ENCODE assay signal across 1 fruit fly cellular context in genomic region chrX:19603953-19604352, dm6.
TF ChIP-seq lines count a peak whose summit lies in the region.

No protein-coding gene starts in this region.

TF ChIP-seq in whole organism, embryonic, 481 proteins besides CTCF, POLR2A, EP300 and RAD21 (continued from another document and continues in another):
- TF ChIP-seq gsb-n (tag; optimal IDR thresholded peaks at IDR 0.05; lab: Kevin White, UChicago) (peak; percentile 28), ro (GFP tag; IDR thresholded peaks at IDR 0.05; lab: Robert Waterston, UW) (no peak), CG13894 (tag; optimal IDR thresholded peaks at IDR 0.05; lab: Kevin White, UChicago) (peak; percentile 59), insv (GFP tag; optimal IDR thresholded peaks at IDR 0.05; lab: Kevin White, UChicago) (no peak), tin (GFP tag; optimal IDR thresholded peaks at IDR 0.05; lab: Kevin White, UChicago) (peak; percentile 73), cas (GFP tag; IDR thresholded peaks at IDR 0.05; lab: Robert Waterston, UW) (0 out of 2 replicates have a peak, but pooled peaks have one; percentile 38), CG33213 (GFP tag; optimal IDR thresholded peaks at IDR 0.05; lab: Kevin White, UChicago) (no peak), CG11093 (GFP tag; IDR thresholded peaks at IDR 0.05; lab: Robert Waterston, UW) (0 out of 3 replicates have a peak, but pooled peaks have one; percentile 43), Hr39 (optimal IDR thresholded peaks at IDR 0.05; lab: Kevin White, UChicago) (no peak), Gug (GFP tag; IDR thresholded peaks at IDR 0.05; lab: Robert Waterston, UW) (peak; percentile 70; the same call in 3 of the 4 replicates), en (GFP tag; optimal IDR thresholded peaks at IDR 0.05; lab: Kevin White, UChicago) (peak; percentile 23), C15 (GFP tag; IDR thresholded peaks at IDR 0.05; lab: Robert Waterston, UW) (0 out of 3 replicates have a peak, but pooled peaks have one; percentile 61), NfI (GFP tag; optimal IDR thresholded peaks at IDR 0.05; lab: Kevin White, UChicago) (peak; percentile 80), GATAe (GFP tag; conservative IDR thresholded peaks at IDR 0.05; lab: Robert Waterston, UW) (no peak), vfl (GFP tag; optimal IDR thresholded peaks at IDR 0.05; lab: Kevin White, UChicago) (peak; percentile 29), ac (GFP tag; optimal IDR thresholded peaks at IDR 0.05; lab: Kevin White, UChicago) (no peak), lbe (GFP tag; optimal IDR thresholded peaks at IDR 0.05; lab: Kevin White, UChicago) (peak; percentile 30), gsb (GFP tag; IDR thresholded peaks at IDR 0.05; lab: Robert Waterston, UW) (peak; percentile 63), knrl (GFP tag; IDR thresholded peaks at IDR 0.05; lab: Robert Waterston, UW; ENCODE audit: partially characterized antibody) (no peak), CG10565 (GFP tag; optimal IDR thresholded peaks at IDR 0.05; lab: Kevin White, UChicago) (no peak), CG5245 (GFP tag; optimal IDR thresholded peaks at IDR 0.05; lab: Kevin White, UChicago) (peak; percentile 59), zfh1 (GFP tag; IDR thresholded peaks at IDR 0.05; lab: Robert Waterston, UW) (peak; percentile 71), Rx (GFP tag; IDR thresholded peaks at IDR 0.05; lab: Robert Waterston, UW) (peak; percentile 71), CG11504 (tag; optimal IDR thresholded peaks at IDR 0.05; lab: Kevin White, UChicago) (peak; percentile 87), shn (GFP tag; optimal IDR thresholded peaks at IDR 0.05; lab: Kevin White, UChicago) (no peak), pnt (GFP tag; optimal IDR thresholded peaks at IDR 0.05; lab: Kevin White, UChicago) (peak; percentile 43), ara (GFP tag; IDR thresholded peaks at IDR 0.05; lab: Robert Waterston, UW) (peak; percentile 20; the same call in 1 of the 2 replicates), phol (tag; optimal IDR thresholded peaks at IDR 0.05; lab: Kevin White, UChicago) (peak; percentile 69), scrt (GFP tag; optimal IDR thresholded peaks at IDR 0.05; lab: Kevin White, UChicago) (peak; percentile 58), repo (GFP tag; optimal IDR thresholded peaks at IDR 0.05; lab: Kevin White, UChicago) (peak; percentile 43), org-1 (GFP tag; optimal IDR thresholded peaks at IDR 0.05; lab: Kevin White, UChicago) (peak; percentile 66), Doc2 (GFP tag; IDR thresholded peaks at IDR 0.05; lab: Robert Waterston, UW) (no peak), CG8478 (optimal IDR thresholded peaks at IDR 0.05; lab: Kevin White, UChicago) (no peak), CG7357 (GFP tag; IDR thresholded peaks at IDR 0.05; lab: Robert Waterston, UW) (peak; percentile 56; the same call in 1 of the 3 replicates), CG7372 (GFP tag; IDR thresholded peaks at IDR 0.05; lab: Robert Waterston, UW) (peak; percentile 59), esg (GFP tag; conservative IDR thresholded peaks at IDR 0.05; lab: Robert Waterston, UW) (peak; percentile 74), CG9609 (GFP tag; optimal IDR thresholded peaks at IDR 0.05; lab: Kevin White, UChicago) (no peak), wek (GFP tag; optimal IDR thresholded peaks at IDR 0.05; lab: Kevin White, UChicago) (no peak), CG15696 (tag; optimal IDR thresholded peaks at IDR 0.05; lab: Kevin White, UChicago) (peak; percentile 25), Hey (tag; optimal IDR thresholded peaks at IDR 0.05; lab: Kevin White, UChicago) (no peak), Nf-YA (GFP tag; IDR thresholded peaks at IDR 0.05; lab: Robert Waterston, UW) (peak; percentile 61; the same call in 1 of the 2 replicates), hb (GFP tag; IDR thresholded peaks at IDR 0.05; lab: Robert Waterston, UW; ENCODE audit: partially characterized antibody) (no peak), sima (GFP tag; optimal IDR thresholded peaks at IDR 0.05; lab: Kevin White, UChicago) (no peak), otp (GFP tag; IDR thresholded peaks at IDR 0.05; lab: Robert Waterston, UW) (peak; percentile 76; the same call in 2 of the 3 replicates), zf30C (GFP tag; optimal IDR thresholded peaks at IDR 0.05; lab: Kevin White, UChicago) (peak; percentile 27), Gsc (GFP tag; IDR thresholded peaks at IDR 0.05; lab: Robert Waterston, UW) (no peak), dpn (GFP tag; optimal IDR thresholded peaks at IDR 0.05; lab: Kevin White, UChicago) (peak; percentile 67 to 79), Fer1 (GFP tag; optimal IDR thresholded peaks at IDR 0.05; lab: Kevin White, UChicago) (peak; percentile 77), CG32772 (GFP tag; IDR thresholded peaks at IDR 0.05; lab: Robert Waterston, UW) (peak; percentile 66; the same call in 1 of the 2 replicates), CG2678 (tag; optimal IDR thresholded peaks at IDR 0.05; lab: Kevin White, UChicago) (peak; percentile 82), HmgZ (tag; optimal IDR thresholded peaks at IDR 0.05; lab: Kevin White, UChicago) (peak; percentile 76), CG5953 (GFP tag; IDR thresholded peaks at IDR 0.05; lab: Robert Waterston, UW) (peak; percentile 61), grau (tag; optimal IDR thresholded peaks at IDR 0.05; lab: Kevin White, UChicago) (peak; percentile 78), CG6765 (GFP tag; optimal IDR thresholded peaks at IDR 0.05; lab: Kevin White, UChicago) (peak; percentile 72), CG10321 (GFP tag; IDR thresholded peaks at IDR 0.05; lab: Robert Waterston, UW) (no peak), CG6791 (GFP tag; IDR thresholded peaks at IDR 0.05; lab: Robert Waterston, UW; ENCODE audit: partially characterized antibody) (no peak), CG7786 (GFP tag; optimal IDR thresholded peaks at IDR 0.05; lab: Kevin White, UChicago) (peak; percentile 38), chinmo (GFP tag; IDR thresholded peaks at IDR 0.05; lab: Robert Waterston, UW; ENCODE audit: partially characterized antibody) (no peak), kah (GFP tag; optimal IDR thresholded peaks at IDR 0.05; lab: Kevin White, UChicago) (peak; percentile 14), Max (GFP tag; optimal IDR thresholded peaks at IDR 0.05; lab: Kevin White, UChicago) (peak; percentile 52), sens (GFP tag; lab: Kevin White, UChicago) (peak; percentile 92), CG13624 (GFP tag; optimal IDR thresholded peaks at IDR 0.05; lab: Kevin White, UChicago) (peak; percentile 44), Ravus (GFP tag; IDR thresholded peaks at IDR 0.05; lab: Robert Waterston, UW) (peak; percentile 55), CG11247 (GFP tag; IDR thresholded peaks at IDR 0.05; lab: Robert Waterston, UW) (peak; percentile 77), CG4820 (GFP tag; optimal IDR thresholded peaks at IDR 0.05; lab: Kevin White, UChicago) (peak; percentile 67), hbn (GFP tag; IDR thresholded peaks at IDR 0.05; lab: Robert Waterston, UW; ENCODE audit: partially characterized antibody) (no peak), Mes4 (GFP tag; optimal IDR thresholded peaks at IDR 0.05; lab: Kevin White, UChicago) (no peak), CG17186 (GFP tag; optimal IDR thresholded peaks at IDR 0.05; lab: Kevin White, UChicago) (no peak), CG31224 (GFP tag; IDR thresholded peaks at IDR 0.05; lab: Robert Waterston, UW) (peak; percentile 83), CG16779 (GFP tag; IDR thresholded peaks at IDR 0.05; lab: Robert Waterston, UW) (0 out of 2 replicates have a peak, but pooled peaks have one; percentile 27), Mrtf (GFP tag; IDR thresholded peaks at IDR 0.05; lab: Robert Waterston, UW) (peak; percentile 72; the same call in 1 of the 3 replicates), tio (GFP tag; optimal IDR thresholded peaks at IDR 0.05; lab: Kevin White, UChicago) (peak; percentile 72), ase (GFP tag; IDR thresholded peaks at IDR 0.05; lab: Robert Waterston, UW) (peak; percentile 74), NC2α (GFP tag; optimal IDR thresholded peaks at IDR 0.05; lab: Kevin White, UChicago) (no peak), CG11696 (GFP tag; IDR thresholded peaks at IDR 0.05; lab: Robert Waterston, UW) (0 out of 2 replicates have a peak, but pooled peaks have one; percentile 52), crol (GFP tag; IDR thresholded peaks at IDR 0.05; lab: Robert Waterston, UW) (no peak), CG3281 (GFP tag; optimal IDR thresholded peaks at IDR 0.05; lab: Kevin White, UChicago) (peak; percentile 79), Jarid2 (GFP tag; optimal IDR thresholded peaks at IDR 0.05; lab: Kevin White, UChicago) (peak; percentile 41), CG10147 (GFP tag; optimal IDR thresholded peaks at IDR 0.05; lab: Kevin White, UChicago) (peak; percentile 60), Atf-2 (GFP tag; optimal IDR thresholded peaks at IDR 0.05; lab: Kevin White, UChicago) (peak; percentile 33), CG18619 (GFP tag; optimal IDR thresholded peaks at IDR 0.05; lab: Kevin White, UChicago) (peak; percentile 50), jumu (GFP tag; optimal IDR thresholded peaks at IDR 0.05; lab: Kevin White, UChicago) (peak; percentile 55), CG4424 (GFP tag; optimal IDR thresholded peaks at IDR 0.05; lab: Kevin White, UChicago) (peak; percentile 77), CG11695 (GFP tag; IDR thresholded peaks at IDR 0.05; lab: Robert Waterston, UW) (peak; percentile 65; the same call in 2 of the 3 replicates), ci (GFP tag; IDR thresholded peaks at IDR 0.05; lab: Robert Waterston, UW) (peak; percentile 80), ato (GFP tag; IDR thresholded peaks at IDR 0.05; lab: Robert Waterston, UW; ENCODE audit: partially characterized antibody) (no peak), her (GFP tag; optimal IDR thresholded peaks at IDR 0.05; lab: Kevin White, UChicago) (no peak), CG5180 (GFP tag; optimal IDR thresholded peaks at IDR 0.05; lab: Kevin White, UChicago) (peak; percentile 36), lmd (GFP tag; IDR thresholded peaks at IDR 0.05; lab: Robert Waterston, UW) (peak; percentile 83), Adf1 (GFP tag; IDR thresholded peaks at IDR 0.05; lab: Robert Waterston, UW) (peak; percentile 56; the same call in 1 of the 2 replicates), mam (GFP tag; optimal IDR thresholded peaks at IDR 0.05; lab: Kevin White, UChicago) (peak; percentile 75), Dip3 (GFP tag; optimal IDR thresholded peaks at IDR 0.05; lab: Kevin White, UChicago) (peak; percentile 51), TFAM (GFP tag; optimal IDR thresholded peaks at IDR 0.05; lab: Kevin White, UChicago) (no peak), Dfd (GFP tag; optimal IDR thresholded peaks at IDR 0.05; lab: Kevin White, UChicago) (no peak), yki (optimal IDR thresholded peaks at IDR 0.05; lab: Kevin White, UChicago) (no peak), tap (tag; optimal IDR thresholded peaks at IDR 0.05; lab: Kevin White, UChicago) (peak; percentile 72), Dll (GFP tag; IDR thresholded peaks at IDR 0.05; lab: Robert Waterston, UW; ENCODE audit: partially characterized antibody) (no peak), Stat92E (GFP tag; optimal IDR thresholded peaks at IDR 0.05; lab: Kevin White, UChicago) (no peak), CG4854 (GFP tag; optimal IDR thresholded peaks at IDR 0.05; lab: Kevin White, UChicago) (peak; percentile 45), tna (GFP tag; IDR thresholded peaks at IDR 0.05; lab: Robert Waterston, UW; ENCODE audit: partially characterized antibody) (no peak), NC2β (GFP tag; optimal IDR thresholded peaks at IDR 0.05; lab: Kevin White, UChicago) (no peak), CG1603 (tag; optimal IDR thresholded peaks at IDR 0.05; lab: Kevin White, UChicago) (peak; percentile 79), Lpt (GFP tag; optimal IDR thresholded peaks at IDR 0.05; lab: Kevin White, UChicago) (no peak), CG14441 (GFP tag; IDR thresholded peaks at IDR 0.05; lab: Robert Waterston, UW) (peak; percentile 85), chif (GFP tag; optimal IDR thresholded peaks at IDR 0.05; lab: Kevin White, UChicago) (peak; percentile 43 to 62), CG30403 (GFP tag; optimal IDR thresholded peaks at IDR 0.05; lab: Kevin White, UChicago) (peak; percentile 74), wor (GFP tag; IDR thresholded peaks at IDR 0.05; lab: Robert Waterston, UW) (peak; percentile 48; the same call in 1 of the 2 replicates), hth (optimal IDR thresholded peaks at IDR 0.05; lab: Kevin White, UChicago) (no peak), CG9932 (GFP tag; IDR thresholded peaks at IDR 0.05; lab: Robert Waterston, UW) (peak; percentile 92), ERR (GFP tag; optimal IDR thresholded peaks at IDR 0.05; lab: Kevin White, UChicago) (no peak), fd64A (GFP tag; optimal IDR thresholded peaks at IDR 0.05; lab: Kevin White, UChicago) (no peak), ranshi (GFP tag; IDR thresholded peaks at IDR 0.05; lab: Robert Waterston, UW) (peak; percentile 80; the same call in 1 of the 2 replicates), Hr78 (GFP tag; optimal IDR thresholded peaks at IDR 0.05; lab: Kevin White, UChicago) (no peak), CG13296 (GFP tag; optimal IDR thresholded peaks at IDR 0.05; lab: Kevin White, UChicago) (peak; percentile 64), sisA (GFP tag; IDR thresholded peaks at IDR 0.05; lab: Robert Waterston, UW) (peak; percentile 81), Chrac-16 (GFP tag; optimal IDR thresholded peaks at IDR 0.05; lab: Kevin White, UChicago) (peak; percentile 63), ash1 (GFP tag; optimal IDR thresholded peaks at IDR 0.05; lab: Kevin White, UChicago) (no peak), Hr3 (GFP tag; optimal IDR thresholded peaks at IDR 0.05; lab: Kevin White, UChicago) (peak; percentile 64), CG11398 (GFP tag; optimal IDR thresholded peaks at IDR 0.05; lab: Kevin White, UChicago) (no peak), disco-r (GFP tag; optimal IDR thresholded peaks at IDR 0.05; lab: Kevin White, UChicago) (no peak), kni (GFP tag; optimal IDR thresholded peaks at IDR 0.05; lab: Kevin White, UChicago) (no peak), gro (GFP tag; optimal IDR thresholded peaks at IDR 0.05; lab: Kevin White, UChicago) (peak; percentile 54), CG2889 (GFP tag; IDR thresholded peaks at IDR 0.05; lab: Robert Waterston, UW) (peak; percentile 73), Nf-YC (tag; optimal IDR thresholded peaks at IDR 0.05; lab: Kevin White, UChicago) (peak; percentile 64), ttk (GFP tag; IDR thresholded peaks at IDR 0.05; lab: Robert Waterston, UW) (0 out of 2 replicates have a peak, but pooled peaks have one; percentile 56), Dp (GFP tag; optimal IDR thresholded peaks at IDR 0.05; lab: Kevin White, UChicago) (no peak), CG3163 (GFP tag; optimal IDR thresholded peaks at IDR 0.05; lab: Kevin White, UChicago) (no peak), dmrt11E (tag; optimal IDR thresholded peaks at IDR 0.05; lab: Kevin White, UChicago) (peak; percentile 9), CG18011 (GFP tag; optimal IDR thresholded peaks at IDR 0.05; lab: Kevin White, UChicago) (peak; percentile 26)
